Fruit fly (Drosophila melanogaster) whole organism, embryonic: Measurements from ENCODE around the gene jagn.
A peak's percentile ranks its signal among the peaks of the same experiment; 100 is the strongest.

Source experiments
- CG11247 ChIP-seq: fragments of 200-800 bp; sonication (Bioruptor generic); IDR thresholded peaks from 2 replicates; pipeline ENCODE4 v1.3.6; 2022; ENCODE audit warnings: missing biosample characterization, missing genetic modification characterization
- CG1233 ChIP-seq: fragments of 200-800 bp; sonication (Bioruptor generic); optimal IDR thresholded peaks from 4 replicates; lab custom pipeline; 2018; ENCODE audit warnings: missing biosample characterization, mild to moderate bottlenecking, missing genetic modification characterization
- CG12769 ChIP-seq: fragments of 200-800 bp; sonication (Bioruptor generic); optimal IDR thresholded peaks from 2 replicates; lab custom pipeline; 2019; ENCODE audit warnings: missing biosample characterization, mild to moderate bottlenecking, missing genetic modification characterization, moderate library complexity
- CG13624 ChIP-seq: fragments of 200-800 bp; sonication (Bioruptor generic); optimal IDR thresholded peaks from 2 replicates; lab custom pipeline; 2016; ENCODE audit warnings: missing biosample characterization, missing genetic modification characterization
- CG1529 ChIP-seq: fragments of 200-800 bp; sonication (Bioruptor generic); optimal IDR thresholded peaks from 3 replicates; lab custom pipeline; 2018; ENCODE audit warnings: missing biosample characterization, missing genetic modification characterization
- CG15696 ChIP-seq: fragments of 200-800 bp; sonication (Bioruptor generic); optimal IDR thresholded peaks from 2 replicates; lab custom pipeline; 2019; ENCODE audit warnings: missing biosample characterization, mild to moderate bottlenecking, missing genetic modification characterization, moderate library complexity
- CG17612 ChIP-seq: fragments of 200-800 bp; sonication (Bioruptor generic); IDR thresholded peaks from 2 replicates; pipeline ENCODE4 v1.3.6; 2022; ENCODE audit warnings: missing biosample characterization, missing genetic modification characterization
- CG18262 ChIP-seq: fragments of 200-800 bp; optimal IDR thresholded peaks from 3 replicates; lab custom pipeline; 2019; ENCODE audit warnings: missing biosample characterization, mild to moderate bottlenecking, missing genetic modification characterization, moderate library complexity
- CG18764 ChIP-seq: fragments of 200-800 bp; sonication (Bioruptor generic); optimal IDR thresholded peaks from 3 replicates; lab custom pipeline; 2016; ENCODE audit warnings: missing biosample characterization, missing genetic modification characterization
- CG30403 ChIP-seq: fragments of 200-800 bp; sonication (Bioruptor generic); optimal IDR thresholded peaks from 3 replicates; lab custom pipeline; 2016; ENCODE audit warnings: missing biosample characterization, missing genetic modification characterization
- CG33213 ChIP-seq: fragments of 200-800 bp; sonication (Bioruptor generic); optimal IDR thresholded peaks from 3 replicates; lab custom pipeline; 2016; ENCODE audit warnings: missing biosample characterization, missing genetic modification characterization
- CG4360 ChIP-seq: fragments of 200-800 bp; sonication (Bioruptor generic); IDR thresholded peaks from 2 replicates; pipeline ENCODE4 v1.3.6; 2022; ENCODE audit warnings: missing biosample characterization, missing genetic modification characterization
- CG43689 ChIP-seq: fragments of 200-800 bp; sonication (Bioruptor generic); IDR thresholded peaks from 2 replicates; pipeline ENCODE4 v1.3.6; 2022; ENCODE audit warnings: missing biosample characterization, missing genetic modification characterization
- CG6175 ChIP-seq: fragments of 200-800 bp; sonication (Bioruptor generic); IDR thresholded peaks from 3 replicates; pipeline ENCODE4 v1.3.6; 2022; ENCODE audit warnings: missing biosample characterization, missing genetic modification characterization
- CoRest ChIP-seq: fragments of 200-800 bp; sonication (Bioruptor generic); optimal IDR thresholded peaks from 3 replicates; lab custom pipeline; 2018; ENCODE audit warnings: missing biosample characterization, mild to moderate bottlenecking, missing genetic modification characterization, moderate library complexity
- CrebB ChIP-seq: fragments of 200-800 bp; sonication (Bioruptor generic); optimal IDR thresholded peaks from 3 replicates; lab custom pipeline; 2018; ENCODE audit warnings: missing biosample characterization, mild to moderate bottlenecking, missing genetic modification characterization
- Gug ChIP-seq: fragments of 200-800 bp; sonication (Bioruptor generic); IDR thresholded peaks from 4 replicates; pipeline ENCODE4 v1.3.6; 2022; ENCODE audit warnings: missing biosample characterization, missing genetic modification characterization
- Hr3 ChIP-seq: fragments of 200-800 bp; sonication (Bioruptor generic); optimal IDR thresholded peaks from 3 replicates; lab custom pipeline; 2016; ENCODE audit warnings: missing biosample characterization, missing genetic modification characterization
- Nf-YC ChIP-seq: fragments of 200-800 bp; optimal IDR thresholded peaks from 3 replicates; lab custom pipeline; 2019; ENCODE audit warnings: missing biosample characterization, mild to moderate bottlenecking, missing genetic modification characterization, moderate library complexity
- NfI ChIP-seq: fragments of 200-800 bp; sonication (Bioruptor generic); optimal IDR thresholded peaks from 3 replicates; lab custom pipeline; 2018; ENCODE audit warnings: missing biosample characterization, mild to moderate bottlenecking, missing genetic modification characterization, moderate library complexity
- Opbp ChIP-seq: fragments of 200-800 bp; sonication (Bioruptor generic); IDR thresholded peaks from 3 replicates; pipeline ENCODE4 v1.3.6; 2022; ENCODE audit warnings: missing biosample characterization, missing genetic modification characterization; ENCODE audit not compliant: partially characterized antibody
- Rx ChIP-seq: fragments of 200-800 bp; sonication (Bioruptor generic); IDR thresholded peaks from 2 replicates; pipeline ENCODE4 v1.3.6; 2022; ENCODE audit warnings: missing biosample characterization, missing genetic modification characterization
- ac ChIP-seq: fragments of 200-800 bp; sonication (Bioruptor generic); optimal IDR thresholded peaks from 3 replicates; lab custom pipeline; 2017; ENCODE audit warnings: missing biosample characterization, mild to moderate bottlenecking, missing genetic modification characterization
- ase ChIP-seq: fragments of 200-800 bp; sonication (Bioruptor generic); IDR thresholded peaks from 3 replicates; pipeline ENCODE4 v1.3.6; 2022; ENCODE audit warnings: missing biosample characterization, missing genetic modification characterization
- az2 ChIP-seq: fragments of 200-800 bp; sonication (Bioruptor generic); optimal IDR thresholded peaks from 3 replicates; lab custom pipeline; 2016; ENCODE audit warnings: missing biosample characterization, missing genetic modification characterization
- bcd ChIP-seq: fragments of 200-800 bp; sonication (Bioruptor generic); optimal IDR thresholded peaks from 2 replicates; lab custom pipeline; 2017; ENCODE audit warnings: missing biosample characterization, mild to moderate bottlenecking, missing genetic modification characterization
- bigmax ChIP-seq: fragments of 200-800 bp; sonication (Bioruptor generic); optimal IDR thresholded peaks from 2 replicates; lab custom pipeline; 2018; ENCODE audit warnings: missing biosample characterization, mild to moderate bottlenecking, missing genetic modification characterization
- cato ChIP-seq: fragments of 200-800 bp; sonication (Bioruptor generic); optimal IDR thresholded peaks from 2 replicates; lab custom pipeline; 2016; ENCODE audit warnings: missing biosample characterization, missing genetic modification characterization, borderline replicate concordance
- chif ChIP-seq, 2 experiments: fragments of 200-800 bp; sonication (Bioruptor generic); optimal IDR thresholded peaks; 3 replicates each; lab custom pipeline; 2016; ENCODE audit warnings: missing biosample characterization in 2 of 2, missing genetic modification characterization in 2 of 2
- ci ChIP-seq: fragments of 200-800 bp; sonication (Bioruptor generic); IDR thresholded peaks from 3 replicates; pipeline ENCODE4 v1.3.6; 2022; ENCODE audit warnings: missing biosample characterization, missing genetic modification characterization
- dysf ChIP-seq: fragments of 200-800 bp; sonication (Bioruptor generic); IDR thresholded peaks from 3 replicates; pipeline ENCODE4 v1.3.6; 2022; ENCODE audit warnings: missing biosample characterization, missing genetic modification characterization
- emc ChIP-seq: fragments of 200-800 bp; sonication (Bioruptor generic); optimal IDR thresholded peaks from 2 replicates; lab custom pipeline; 2016; ENCODE audit warnings: missing biosample characterization, missing genetic modification characterization
- eve ChIP-seq, 2 experiments: fragments of >200 bp; optimal IDR thresholded peaks; 2 replicates each; lab custom pipeline; 2017; ENCODE audit warnings: missing biosample characterization in 2 of 2, missing genetic modification characterization in 2 of 2
- fru ChIP-seq: fragments of >200 bp; optimal IDR thresholded peaks from 2 replicates; lab custom pipeline; 2017
- gcm ChIP-seq: fragments of 200-800 bp; sonication (Bioruptor generic); optimal IDR thresholded peaks from 2 replicates; lab custom pipeline; 2019; ENCODE audit warnings: missing biosample characterization, mild to moderate bottlenecking, missing genetic modification characterization, moderate library complexity
- gsb ChIP-seq: fragments of 200-800 bp; sonication (Bioruptor generic); IDR thresholded peaks from 2 replicates; pipeline ENCODE4 v1.3.6; 2022; ENCODE audit warnings: missing biosample characterization, missing genetic modification characterization
- gsb-n ChIP-seq: fragments of 200-800 bp; sonication (Bioruptor generic); optimal IDR thresholded peaks from 3 replicates; lab custom pipeline; 2018; ENCODE audit warnings: missing biosample characterization, mild to moderate bottlenecking, missing genetic modification characterization
- ken ChIP-seq: fragments of 200-800 bp; sonication (Bioruptor generic); IDR thresholded peaks from 3 replicates; pipeline ENCODE4 v1.3.6; 2022; ENCODE audit warnings: missing biosample characterization, missing genetic modification characterization
- lmd ChIP-seq: fragments of 200-800 bp; sonication (Bioruptor generic); IDR thresholded peaks from 2 replicates; pipeline ENCODE4 v1.3.6; 2022; ENCODE audit warnings: missing biosample characterization, missing genetic modification characterization
- nerfin-2 ChIP-seq: fragments of 200-800 bp; sonication (Bioruptor generic); IDR thresholded peaks from 2 replicates; pipeline ENCODE4 v1.3.6; 2022; ENCODE audit warnings: missing biosample characterization, missing genetic modification characterization; ENCODE audit not compliant: partially characterized antibody
- pfk ChIP-seq: fragments of 200-800 bp; sonication (Bioruptor generic); optimal IDR thresholded peaks from 2 replicates; lab custom pipeline; 2018; ENCODE audit warnings: missing biosample characterization, mild to moderate bottlenecking, missing genetic modification characterization, moderate library complexity
- pho ChIP-seq: fragments of 200-800 bp; sonication (Bioruptor generic); optimal IDR thresholded peaks from 2 replicates; lab custom pipeline; 2016; ENCODE audit warnings: missing biosample characterization, missing genetic modification characterization
- ranshi ChIP-seq: fragments of 200-800 bp; sonication (Bioruptor generic); IDR thresholded peaks from 2 replicates; pipeline ENCODE4 v1.3.6; 2022; ENCODE audit warnings: missing biosample characterization, missing genetic modification characterization
- row ChIP-seq: fragments of 200-800 bp; sonication (Bioruptor generic); IDR thresholded peaks from 3 replicates; pipeline ENCODE4 v1.3.6; 2022; ENCODE audit warnings: missing biosample characterization, missing genetic modification characterization
- shn ChIP-seq: fragments of 200-800 bp; sonication (Bioruptor generic); optimal IDR thresholded peaks from 3 replicates; lab custom pipeline; 2016; ENCODE audit warnings: missing biosample characterization, missing genetic modification characterization
- sna ChIP-seq: fragments of 200-800 bp; sonication (Bioruptor generic); IDR thresholded peaks from 2 replicates; pipeline ENCODE4 v1.3.6; 2022; ENCODE audit warnings: missing biosample characterization, missing genetic modification characterization; ENCODE audit not compliant: partially characterized antibody
- tna ChIP-seq: fragments of 200-800 bp; sonication (Bioruptor generic); IDR thresholded peaks from 2 replicates; pipeline ENCODE4 v1.3.6; 2022; ENCODE audit warnings: missing biosample characterization, missing genetic modification characterization; ENCODE audit not compliant: partially characterized antibody
- zen ChIP-seq: fragments of 200-800 bp; sonication (Bioruptor generic); optimal IDR thresholded peaks from 3 replicates; lab custom pipeline; 2018; ENCODE audit warnings: missing biosample characterization, mild to moderate bottlenecking, missing genetic modification characterization, moderate library complexity
- zen2 ChIP-seq: fragments of 200-800 bp; sonication (Bioruptor generic); IDR thresholded peaks from 3 replicates; pipeline ENCODE4 v1.3.6; 2022; ENCODE audit warnings: missing biosample characterization, missing genetic modification characterization; ENCODE audit not compliant: partially characterized antibody

The jagn gene

dm6 chr3R:5758624-5759209, 20.4 kb upstream of the jagn start, which contains the start of gene Sec8 (continued):
- TF ChIP-seq gsb (GFP tag; lab: Robert Waterston, UW) (no peak), CG11247 (GFP tag; lab: Robert Waterston, UW) (0 out of 2 replicates have a peak, but pooled peaks have one; percentile 17), chif (GFP tag; optimal IDR thresholded peaks at IDR 0.05; lab: Kevin White, UChicago) (peak in 1 of 2 experiments; percentile 43), lmd (GFP tag; lab: Robert Waterston, UW) (peak; percentile 36; the same call in 1 of the 2 replicates), Hr3 (GFP tag; lab: Kevin White, UChicago) (no peak), bcd (GFP tag; lab: Kevin White, UChicago) (no peak), gcm (GFP tag; lab: Kevin White, UChicago) (no peak), CG33213 (peak; percentile 85), CG17612 (GFP tag; lab: Robert Waterston, UW) (no peak), az2 (GFP tag; lab: Kevin White, UChicago) (peak; percentile 12), bigmax (no peak), Nf-YC (peak; percentile 19), ci (peak; percentile 53; the same call in 2 of the 3 replicates), CG43689 (no peak), Gug (GFP tag; lab: Robert Waterston, UW) (peak; percentile 40; the same call in 2 of the 4 replicates), CG4360 (0 out of 2 replicates have a peak, but pooled peaks have one; percentile 5), row (GFP tag; lab: Robert Waterston, UW) (peak; percentile 77), CG18262 (tag; lab: Kevin White, UChicago) (no peak), shn (GFP tag; lab: Kevin White, UChicago) (peak; percentile 27), NfI (GFP tag; lab: Kevin White, UChicago) (peak; percentile 1), CG13624 (GFP tag; lab: Kevin White, UChicago) (peak; percentile 64), ranshi (GFP tag; lab: Robert Waterston, UW) (0 out of 2 replicates have a peak, but pooled peaks have one; percentile 34), pho (GFP tag; lab: Kevin White, UChicago) (peak; percentile 52), fru (no peak), zen (tag; lab: Kevin White, UChicago) (peak; percentile 51), tna (GFP tag; lab: Robert Waterston, UW) (peak; percentile 74), nerfin-2 (GFP tag; lab: Robert Waterston, UW) (peak; percentile 74), eve (GFP tag; optimal IDR thresholded peaks at IDR 0.05; lab: Kevin White, UChicago) (no peak), Rx (GFP tag; lab: Robert Waterston, UW) (no peak), CG18764 (GFP tag; lab: Kevin White, UChicago) (peak; percentile 17), zen2 (peak; percentile 52; the same call in 1 of the 3 replicates), CoRest (tag; lab: Kevin White, UChicago) (peak; percentile 60), dysf (GFP tag; lab: Robert Waterston, UW) (peak; percentile 28; the same call in 1 of the 3 replicates), CG1529 (GFP tag; lab: Kevin White, UChicago) (no peak), pfk (GFP tag; lab: Kevin White, UChicago) (no peak), ac (GFP tag; lab: Kevin White, UChicago) (no peak), CG12769 (no peak), CrebB (tag; lab: Kevin White, UChicago) (no peak), emc (GFP tag; lab: Kevin White, UChicago) (peak; percentile 15), sna (GFP tag; lab: Robert Waterston, UW) (peak; percentile 80), ken (GFP tag; lab: Robert Waterston, UW) (no peak), CG6175 (GFP tag; lab: Robert Waterston, UW) (0 out of 3 replicates have a peak, but pooled peaks have one; percentile 48), CG30403 (GFP tag; lab: Kevin White, UChicago) (peak; percentile 59), gsb-n (no peak), cato (no peak), CG15696 (tag; lab: Kevin White, UChicago) (peak; percentile 38), CG1233 (peak; percentile 4), Opbp (peak; percentile 90), ase (no peak)
